Worm (Caenorhabditis elegans): ENCODE measurements around the gene sri-37.

- TF ChIP-seq mab-5 (tag; optimal IDR thresholded peaks at IDR 0.05) = no peak
- no peak for TF ChIP-seq unc-62 (GFP tag; optimal IDR thresholded peaks at IDR 0.05)
- TF ChIP-seq nhr-23 (tag; optimal IDR thresholded peaks at IDR 0.05) = no peak
- TF ChIP-seq alr-1 (tag; optimal IDR thresholded peaks at IDR 0.05) = no peak
- no peak for TF ChIP-seq nhr-10 (tag; optimal IDR thresholded peaks at IDR 0.05)
- no peak for TF ChIP-seq ztf-11 (tag; optimal IDR thresholded peaks at IDR 0.05)
- TF ChIP-seq skn-1 (tag; optimal IDR thresholded peaks at IDR 0.05) = no peak
Observed at ce11 chrII:2644498-2644897, 15.1 kb downstream of the sri-37 start, which contains the start of gene F22E5.11.

Measured in whole organism, L2 larva.